Worm (Caenorhabditis elegans) whole organism, late embryonic: ENCODE results near the gene gst-22.

Experiments used
- C08G9.2 ChIP-seq: sonication (generic microtip); optimal IDR thresholded peaks from 2 replicates; lab custom pipeline; 2016; ENCODE audit warnings: mild to moderate bottlenecking, missing genetic modification characterization, moderate library complexity, missing compliant biosample characterization
- C38D4.7 ChIP-seq: fragments of 200-800 bp; sonication (Bioruptor generic); optimal IDR thresholded peaks from 2 replicates; lab custom pipeline; 2018; ENCODE audit warnings: mild to moderate bottlenecking, missing genetic modification characterization, moderate library complexity, missing compliant biosample characterization
- K02D7.2 ChIP-seq: sonication (generic microtip); optimal IDR thresholded peaks from 2 replicates; lab custom pipeline; 2017; ENCODE audit warnings: mild to moderate bottlenecking, missing genetic modification characterization, missing compliant biosample characterization
- T23F11.4 ChIP-seq: fragments of 200-800 bp; sonication (Bioruptor generic); optimal IDR thresholded peaks from 2 replicates; lab custom pipeline; 2018; ENCODE audit warnings: mild to moderate bottlenecking, missing genetic modification characterization, missing compliant biosample characterization
- ahr-1 ChIP-seq: sonication (generic microtip); optimal IDR thresholded peaks from 2 replicates; lab custom pipeline; 2016; ENCODE audit warnings: missing genetic modification characterization, missing compliant biosample characterization
- ama-1 ChIP-seq: fragments of 150-350 bp; optimal IDR thresholded peaks from 2 replicates; lab custom pipeline; 2014
- ceh-18 ChIP-seq: sonication (generic microtip); optimal IDR thresholded peaks from 2 replicates; lab custom pipeline; 2016; ENCODE audit warnings: missing genetic modification characterization, missing compliant biosample characterization
- ceh-19 ChIP-seq: fragments of 200-800 bp; sonication (Bioruptor generic); optimal IDR thresholded peaks from 2 replicates; lab custom pipeline; 2018; ENCODE audit warnings: mild to moderate bottlenecking, missing genetic modification characterization, missing compliant biosample characterization
- ceh-22 ChIP-seq: sonication (generic microtip); optimal IDR thresholded peaks from 2 replicates; lab custom pipeline; 2017; ENCODE audit warnings: missing biosample characterization, missing genetic modification characterization
- ceh-34 ChIP-seq: sonication (generic microtip); optimal IDR thresholded peaks from 2 replicates; lab custom pipeline; 2016; ENCODE audit warnings: mild to moderate bottlenecking, missing genetic modification characterization, missing compliant biosample characterization
- ceh-45 ChIP-seq: fragments of 200-800 bp; sonication (Bioruptor generic); IDR thresholded peaks from 2 replicates; pipeline ENCODE4 v1.3.6; 2022; ENCODE audit warnings: missing genetic modification reagents, missing genetic modification characterization, missing compliant biosample characterization
- ceh-6 ChIP-seq: fragments of 200-800 bp; sonication (Bioruptor generic); optimal IDR thresholded peaks from 2 replicates; lab custom pipeline; 2018; ENCODE audit warnings: mild to moderate bottlenecking, missing genetic modification characterization, missing compliant biosample characterization
- ceh-9 ChIP-seq: sonication (generic microtip); optimal IDR thresholded peaks from 2 replicates; lab custom pipeline; 2016; ENCODE audit warnings: mild to moderate bottlenecking, missing genetic modification characterization, inconsistent platforms, missing compliant biosample characterization
- che-1 ChIP-seq: sonication (generic microtip); optimal IDR thresholded peaks from 2 replicates; lab custom pipeline; 2016; ENCODE audit warnings: mild to moderate bottlenecking, missing genetic modification characterization, missing compliant biosample characterization
- dmd-4 ChIP-seq: sonication (generic microtip); optimal IDR thresholded peaks from 2 replicates; lab custom pipeline; 2016; ENCODE audit warnings: borderline replicate concordance, missing genetic modification characterization, missing compliant biosample characterization
- ets-4 ChIP-seq: sonication (generic microtip); optimal IDR thresholded peaks from 2 replicates; lab custom pipeline; 2016; ENCODE audit warnings: missing genetic modification characterization, missing compliant biosample characterization
- hlh-30 ChIP-seq: sonication (generic microtip); optimal IDR thresholded peaks from 2 replicates; lab custom pipeline; 2017; ENCODE audit warnings: antibody characterized with exemption, missing genetic modification characterization, missing compliant biosample characterization; ENCODE audit not compliant: insufficient read depth
- mec-3 ChIP-seq: sonication (generic microtip); optimal IDR thresholded peaks from 2 replicates; lab custom pipeline; 2016; ENCODE audit warnings: borderline replicate concordance, missing genetic modification characterization, missing compliant biosample characterization
- npax-4 ChIP-seq: sonication (generic microtip); optimal IDR thresholded peaks from 2 replicates; lab custom pipeline; 2016; ENCODE audit warnings: missing genetic modification characterization, missing compliant biosample characterization
- pha-2 ChIP-seq: sonication (generic microtip); optimal IDR thresholded peaks from 2 replicates; lab custom pipeline; 2017; ENCODE audit warnings: mild to moderate bottlenecking, missing genetic modification characterization, missing compliant biosample characterization
- pha-4 ChIP-seq: fragments of 150-350 bp; optimal IDR thresholded peaks from 2 replicates; lab custom pipeline; 2018; ENCODE audit warnings: missing biosample characterization, missing genetic modification reagents, missing genetic modification characterization
- pros-1 ChIP-seq: fragments of 150-350 bp; optimal IDR thresholded peaks from 2 replicates; lab custom pipeline; 2014; ENCODE audit warnings: missing biosample characterization, missing genetic modification reagents, missing genetic modification characterization
- ref-2 ChIP-seq: sonication (generic microtip); optimal IDR thresholded peaks from 2 replicates; lab custom pipeline; 2016; ENCODE audit warnings: missing genetic modification characterization, missing compliant biosample characterization
- sdc-2 ChIP-seq: sonication (generic microtip); optimal IDR thresholded peaks from 2 replicates; lab custom pipeline; 2016; ENCODE audit warnings: missing genotype, missing genetic modification characterization, missing compliant biosample characterization
- sox-2 ChIP-seq: fragments of 200-800 bp; sonication (Bioruptor generic); IDR thresholded peaks from 2 replicates; pipeline ENCODE4 v1.3.6; 2022; ENCODE audit warnings: missing genetic modification reagents, missing genetic modification characterization, missing compliant biosample characterization
- sox-4 ChIP-seq: sonication (generic microtip); optimal IDR thresholded peaks from 2 replicates; lab custom pipeline; 2017; ENCODE audit warnings: mild to moderate bottlenecking, missing genetic modification characterization, inconsistent platforms, missing compliant biosample characterization
- tbx-7 ChIP-seq: sonication (generic microtip); optimal IDR thresholded peaks from 2 replicates; lab custom pipeline; 2016; ENCODE audit warnings: missing genotype, missing genetic modification characterization, missing compliant biosample characterization
- ttx-3 ChIP-seq: sonication (generic microtip); optimal IDR thresholded peaks from 2 replicates; lab custom pipeline; 2016; ENCODE audit warnings: missing genetic modification reagents, missing genetic modification characterization, missing compliant biosample characterization
- unc-42 ChIP-seq: sonication (generic microtip); optimal IDR thresholded peaks from 2 replicates; lab custom pipeline; 2016; ENCODE audit warnings: missing genotype, missing genetic modification characterization, missing compliant biosample characterization
- unc-55 ChIP-seq: sonication (generic microtip); optimal IDR thresholded peaks from 2 replicates; lab custom pipeline; 2017; ENCODE audit warnings: missing biosample characterization, missing genetic modification reagents, missing genetic modification characterization
- unc-86 ChIP-seq: sonication (generic microtip); optimal IDR thresholded peaks from 2 replicates; lab custom pipeline; 2016; ENCODE audit warnings: missing genetic modification characterization, missing compliant biosample characterization
- zip-5 ChIP-seq: sonication (generic microtip); optimal IDR thresholded peaks from 2 replicates; lab custom pipeline; 2016; ENCODE audit warnings: missing genetic modification characterization, missing compliant biosample characterization
- ztf-16 ChIP-seq: sonication (generic microtip); optimal IDR thresholded peaks from 2 replicates; lab custom pipeline; 2017; ENCODE audit warnings: missing genetic modification characterization, missing compliant biosample characterization

Gene gst-22

DNA sequence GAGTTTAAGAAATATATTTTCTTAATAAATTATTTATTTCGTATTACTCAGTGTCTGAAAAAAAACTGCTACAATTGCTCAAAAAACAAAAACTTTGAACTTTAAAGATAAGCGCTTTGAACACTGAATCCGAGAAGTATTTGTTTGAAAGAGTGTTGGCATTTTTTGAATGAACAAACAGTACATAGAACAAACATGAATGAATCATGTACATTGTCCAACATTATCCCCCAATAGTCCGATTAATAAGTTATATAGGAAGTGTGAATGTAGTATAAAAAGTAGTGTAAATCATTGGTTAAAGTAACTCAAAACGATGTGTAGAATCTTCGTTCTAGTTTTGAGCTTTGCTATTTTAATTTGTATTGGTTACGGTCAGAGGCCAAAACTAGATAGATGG, 30.4 kb downstream of the gst-22 start, which contains the start of gene F11A5.17:
F11A5.17 (plus strand) TSS at position 301 of the 400 bp plus-strand sequence.
- TF ChIP-seq ets-4 = no peak
- TF ChIP-seq ceh-9 (tag; lab: Kevin White, UChicago) = no peak
- TF ChIP-seq dmd-4 (tag; lab: Kevin White, UChicago) = no peak
- no peak for TF ChIP-seq sox-4 (tag; lab: Kevin White, UChicago)
- no peak for TF ChIP-seq pha-2 (tag; lab: Kevin White, UChicago)
- no peak for TF ChIP-seq sdc-2 (tag; lab: Kevin White, UChicago)
- no peak for TF ChIP-seq pha-4
- no peak for TF ChIP-seq tbx-7
- TF ChIP-seq C38D4.7 (GFP tag; lab: Kevin White, UChicago) = no peak
- no peak for TF ChIP-seq ztf-16 (tag; lab: Kevin White, UChicago)
- no peak for TF ChIP-seq ceh-6 (GFP tag; lab: Kevin White, UChicago)
- TF ChIP-seq K02D7.2 = no peak
- TF ChIP-seq C08G9.2 = no peak
- no peak for TF ChIP-seq pros-1 (tag; lab: Kevin White, UChicago)
- no peak for TF ChIP-seq ama-1 (lab: Kevin White, UChicago)
- TF ChIP-seq ceh-45 (GFP tag; lab: Robert Waterston, UW) = no peak

DNA sequence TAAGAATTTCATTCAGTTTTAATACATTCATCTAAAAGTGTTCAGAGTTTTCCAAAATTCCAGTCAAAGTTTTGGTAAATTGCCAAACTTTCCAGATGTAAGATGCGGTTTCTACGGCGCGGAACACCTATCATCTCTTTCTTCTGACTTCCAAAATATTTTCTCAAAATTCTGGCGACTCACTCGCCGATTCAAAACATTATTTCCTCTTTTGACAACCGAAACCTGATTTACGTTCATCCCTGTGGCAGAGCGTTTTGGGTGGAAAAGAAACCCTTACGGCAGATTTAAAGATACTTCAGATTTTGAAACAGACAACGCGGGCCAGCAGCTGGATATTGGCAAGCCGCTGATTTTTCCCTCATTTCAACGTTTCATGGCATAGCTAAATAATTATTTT, 34.1 kb downstream of the gst-22 start, which contains the start of gene F11A5.5:
F11A5.5 (plus strand) TSS at position 301 of the 400 bp plus-strand sequence.
- TF ChIP-seq ama-1 (lab: Kevin White, UChicago) = no peak

DNA sequence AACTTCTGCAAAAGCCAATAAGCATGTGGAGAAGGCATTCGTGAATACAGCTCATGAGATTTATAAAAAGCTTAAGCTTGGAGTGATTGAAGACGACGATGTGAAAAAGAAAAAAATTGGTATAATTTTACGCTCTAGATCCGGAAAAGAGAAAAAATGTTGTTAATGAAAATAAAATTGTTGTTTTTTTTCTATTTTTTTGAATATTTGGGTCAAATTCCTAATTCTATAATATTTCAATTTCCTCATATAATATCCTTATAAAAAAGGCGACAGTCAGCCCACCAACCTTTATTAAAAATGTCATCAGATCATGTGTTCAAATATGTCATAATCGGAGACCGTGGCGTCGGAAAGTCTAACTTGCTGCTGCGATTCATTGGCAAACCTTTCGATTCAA, 36.7 kb downstream of the gst-22 start, which contains the start of gene rabr-3:
rabr-3 (plus strand) TSS at position 301 of the 400 bp plus-strand sequence.
- TF ChIP-seq npax-4 (tag; lab: Kevin White, UChicago) (no peak), ets-4 (no peak), sox-4 (tag; lab: Kevin White, UChicago) (no peak), ceh-19 (GFP tag; lab: Kevin White, UChicago) (no peak), ama-1 (lab: Kevin White, UChicago) (no peak), mec-3 (tag; lab: Kevin White, UChicago) (no peak)
- TF ChIP-seq, all 69 proteins: peak for 0

DNA sequence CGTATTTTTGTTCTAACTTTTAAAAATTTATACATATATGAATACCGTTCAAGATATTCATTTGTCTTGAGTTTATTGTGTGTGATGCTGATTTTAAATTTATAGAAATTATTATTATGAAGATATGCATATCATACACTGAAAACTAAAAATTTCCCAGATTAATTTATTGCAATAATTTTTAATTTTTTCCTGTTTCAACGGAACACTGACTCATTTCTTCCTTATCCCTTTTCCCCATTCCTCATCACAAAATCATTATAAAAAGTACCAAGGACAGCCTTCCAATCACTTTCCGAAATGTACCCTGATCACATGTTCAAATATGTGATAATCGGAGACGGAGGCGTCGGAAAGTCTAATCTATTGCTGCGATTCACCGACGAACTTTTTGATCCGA, 37.4 kb downstream of the gst-22 start, which contains the start of gene rabr-4:
rabr-4 (plus strand) TSS at position 301 of the 400 bp plus-strand sequence.
- TF ChIP-seq ceh-9 (tag; lab: Kevin White, UChicago) = no peak
- no peak for TF ChIP-seq ceh-22 (tag; lab: Kevin White, UChicago)
- no peak for TF ChIP-seq unc-55 (GFP tag; lab: Kevin White, UChicago)
- no peak for TF ChIP-seq ceh-34 (tag; lab: Kevin White, UChicago)
- TF ChIP-seq pha-2 (tag; lab: Kevin White, UChicago) = no peak
- no peak for TF ChIP-seq sox-2
- TF ChIP-seq che-1 (tag; lab: Kevin White, UChicago) = no peak
- TF ChIP-seq hlh-30 = no peak
- no peak for TF ChIP-seq T23F11.4 (GFP tag; lab: Kevin White, UChicago)
- no peak for TF ChIP-seq unc-86 (tag; lab: Kevin White, UChicago)
- no peak for TF ChIP-seq ceh-18 (tag; lab: Kevin White, UChicago)
- no peak for TF ChIP-seq ref-2 (tag; lab: Kevin White, UChicago)
- TF ChIP-seq, all 69 proteins: peak for 0

DNA sequence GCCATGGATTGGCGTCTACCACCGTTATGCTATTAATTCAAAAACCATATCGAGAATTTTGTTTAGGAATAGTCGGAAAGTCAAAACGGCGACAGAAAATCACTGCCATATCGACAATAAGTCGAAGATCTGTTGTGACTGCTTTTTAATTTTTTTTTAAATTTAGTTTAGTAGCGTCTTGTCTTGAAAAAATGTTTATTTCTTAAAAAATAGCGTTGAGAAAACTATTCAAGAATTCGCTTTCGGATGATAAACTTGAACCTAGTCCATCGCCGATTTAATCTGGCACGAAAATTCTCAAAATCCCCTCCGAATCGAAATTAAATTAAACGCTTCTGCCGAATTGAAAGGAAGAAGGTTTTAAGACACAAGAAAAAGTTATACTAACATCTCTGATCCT, 40.0 kb downstream of the gst-22 start, which contains the start of gene srh-279:
srh-279 (plus strand) TSS at position 301 of the 400 bp plus-strand sequence.
- no peak for TF ChIP-seq unc-42 (tag; lab: Kevin White, UChicago)
- TF ChIP-seq ahr-1 = no peak
- TF ChIP-seq pros-1 (tag; lab: Kevin White, UChicago) = no peak
- TF ChIP-seq ref-2 (tag; lab: Kevin White, UChicago) = no peak
- TF ChIP-seq zip-5 (tag; lab: Kevin White, UChicago) = no peak
- TF ChIP-seq ttx-3 (tag; lab: Kevin White, UChicago) = no peak
